Worm (Caenorhabditis elegans) whole organism, L1 larva: ENCODE data around the gene ecps-2.

Experiments
- C04F5.9 ChIP-seq: sonication (generic microtip); optimal IDR thresholded peaks from 2 replicates; lab custom pipeline; 2016; ENCODE audit warnings: missing genetic modification characterization, missing compliant biosample characterization
- C34B4.2 ChIP-seq: sonication (generic microtip); optimal IDR thresholded peaks from 2 replicates; lab custom pipeline; 2017; ENCODE audit warnings: mild to moderate bottlenecking, missing genetic modification characterization, missing compliant biosample characterization
- Y116A8C.19 ChIP-seq: sonication (generic microtip); optimal IDR thresholded peaks from 2 replicates; lab custom pipeline; 2016; ENCODE audit warnings: missing compliant biosample characterization, missing genetic modification characterization, borderline replicate concordance
- aha-1 ChIP-seq: fragments of 150-350 bp; optimal IDR thresholded peaks from 2 replicates; lab custom pipeline; 2014; ENCODE audit warnings: missing biosample characterization, missing genetic modification characterization
- aly-2 ChIP-seq: fragments of 150-350 bp; optimal IDR thresholded peaks from 2 replicates; lab custom pipeline; 2014; ENCODE audit warnings: missing biosample characterization, missing genetic modification characterization
- ama-1 ChIP-seq: fragments of 150-350 bp; optimal IDR thresholded peaks from 2 replicates; lab custom pipeline; 2014
- blmp-1 ChIP-seq: fragments of 150-350 bp; optimal IDR thresholded peaks from 2 replicates; lab custom pipeline; 2014; ENCODE audit warnings: missing biosample characterization, missing genetic modification characterization
- ceh-82 ChIP-seq, 3 experiments: fragments of 150-350 bp in 1 of 3; sonication (generic microtip) in 2 of 3; optimal IDR thresholded peaks; 2 replicates each; lab custom pipeline; 2014 to 2017; ENCODE audit warnings: missing biosample characterization in 3 of 3, missing genetic modification characterization in 3 of 3
- ceh-88 ChIP-seq: fragments of 200-800 bp; sonication (Bioruptor generic); IDR thresholded peaks from 2 replicates; pipeline ENCODE4 v1.3.6; 2022; ENCODE audit warnings: missing genetic modification characterization, missing compliant biosample characterization
- ces-1 ChIP-seq: fragments of 150-350 bp; optimal IDR thresholded peaks from 2 replicates; lab custom pipeline; 2014; ENCODE audit warnings: missing biosample characterization, missing genetic modification reagents, missing genetic modification characterization
- efl-1 ChIP-seq, 4 experiments: fragments of 150-350 bp; optimal IDR thresholded peaks in 3 of 4; peaks in 1 of 4; 1 replicate in 1 of 4; 2 replicates in 3 of 4; lab custom pipeline; 2014; ENCODE audit warnings: missing biosample characterization in 2 of 4, missing genetic modification characterization in 2 of 4, missing genetic modification reagents in 2 of 4
- efl-3 ChIP-seq: fragments of 200-800 bp; sonication (Bioruptor generic); optimal IDR thresholded peaks from 2 replicates; lab custom pipeline; 2018; ENCODE audit warnings: mild to moderate bottlenecking, missing genetic modification characterization, missing compliant biosample characterization
- elt-2 ChIP-seq: sonication (generic microtip); optimal IDR thresholded peaks from 2 replicates; lab custom pipeline; 2016; ENCODE audit warnings: missing genetic modification characterization, mild to moderate bottlenecking, inconsistent platforms, missing compliant biosample characterization, missing genetic modification reagents
- elt-3 ChIP-seq, 6 experiments: fragments of 150-350 bp in 1 of 6; sonication (generic microtip); optimal IDR thresholded peaks; 2 replicates each; lab custom pipeline; 2017 to 2018; ENCODE audit warnings: missing biosample characterization in 6 of 6, missing genetic modification characterization in 6 of 6, inconsistent platforms in 1 of 6
- fkh-10 ChIP-seq: sonication (generic microtip); optimal IDR thresholded peaks from 2 replicates; lab custom pipeline; 2017; ENCODE audit warnings: missing biosample characterization, missing genetic modification reagents, missing genetic modification characterization
- fkh-4 ChIP-seq: sonication (generic microtip); optimal IDR thresholded peaks from 2 replicates; lab custom pipeline; 2016; ENCODE audit warnings: missing compliant biosample characterization, missing genetic modification characterization, borderline replicate concordance
- fkh-8 ChIP-seq: sonication (generic microtip); optimal IDR thresholded peaks from 2 replicates; lab custom pipeline; 2016; ENCODE audit warnings: mild to moderate bottlenecking, missing genetic modification characterization, missing compliant biosample characterization
- grh-1 ChIP-seq: fragments of 200-800 bp; sonication (Bioruptor generic); IDR thresholded peaks from 2 replicates; pipeline ENCODE4 v1.3.6; 2022; ENCODE audit warnings: missing genetic modification reagents, missing genetic modification characterization, missing compliant biosample characterization
- hlh-17 ChIP-seq: fragments of 200-800 bp; sonication (Bioruptor generic); optimal IDR thresholded peaks from 2 replicates; lab custom pipeline; 2018; ENCODE audit warnings: missing genetic modification characterization, mild to moderate bottlenecking, missing compliant biosample characterization, moderate library complexity, borderline replicate concordance
- hlh-4 ChIP-seq: sonication (generic microtip); optimal IDR thresholded peaks from 2 replicates; lab custom pipeline; 2016; ENCODE audit warnings: mild to moderate bottlenecking, missing genetic modification characterization, missing compliant biosample characterization
- hpl-2 ChIP-seq: fragments of 150-350 bp; optimal IDR thresholded peaks from 2 replicates; lab custom pipeline; 2014; ENCODE audit warnings: missing biosample characterization, missing genetic modification reagents, missing genetic modification characterization
- irx-1 ChIP-seq: sonication (generic microtip); optimal IDR thresholded peaks from 2 replicates; lab custom pipeline; 2016; ENCODE audit warnings: missing genetic modification characterization, missing compliant biosample characterization
- isw-1 ChIP-seq: fragments of 200-800 bp; sonication (Bioruptor generic); IDR thresholded peaks from 2 replicates; pipeline ENCODE4 v1.3.6; 2022; ENCODE audit warnings: missing genetic modification characterization, missing compliant biosample characterization
- jun-1 ChIP-seq: fragments of 150-350 bp; optimal IDR thresholded peaks from 2 replicates; lab custom pipeline; 2014; ENCODE audit warnings: missing biosample characterization, missing genetic modification reagents, missing genetic modification characterization
- lin-13 ChIP-seq: fragments of 150-350 bp; optimal IDR thresholded peaks from 2 replicates; lab custom pipeline; 2014; ENCODE audit warnings: missing biosample characterization, missing genetic modification reagents, missing genetic modification characterization
- lin-14 ChIP-seq: fragments of 200-800 bp; sonication (Bioruptor generic); optimal IDR thresholded peaks from 2 replicates; lab custom pipeline; 2018; ENCODE audit warnings: mild to moderate bottlenecking, missing genetic modification characterization, moderate library complexity, missing compliant biosample characterization
- lin-39 ChIP-seq: fragments of 150-350 bp; optimal IDR thresholded peaks from 2 replicates; lab custom pipeline; 2014; ENCODE audit warnings: missing biosample characterization, missing genetic modification reagents, missing genetic modification characterization
- lir-3 ChIP-seq: sonication (generic microtip); optimal IDR thresholded peaks from 2 replicates; lab custom pipeline; 2016; ENCODE audit warnings: mild to moderate bottlenecking, missing genetic modification characterization, moderate library complexity, missing compliant biosample characterization; ENCODE audit not compliant: poor library complexity
- lsy-2 ChIP-seq, 2 experiments: fragments of 150-350 bp; optimal IDR thresholded peaks; 2 replicates each; lab custom pipeline; 2014; ENCODE audit warnings: missing biosample characterization in 2 of 2, missing genetic modification characterization in 2 of 2
- mef-2 ChIP-seq: fragments of 150-350 bp; optimal IDR thresholded peaks from 2 replicates; lab custom pipeline; 2014; ENCODE audit warnings: missing biosample characterization, missing genetic modification characterization
- mep-1 ChIP-seq: fragments of 150-350 bp; optimal IDR thresholded peaks from 2 replicates; lab custom pipeline; 2014; ENCODE audit warnings: missing biosample characterization, missing genetic modification characterization
- nhr-11 ChIP-seq: fragments of 150-350 bp; optimal IDR thresholded peaks from 2 replicates; lab custom pipeline; 2014; ENCODE audit warnings: missing biosample characterization, missing genetic modification characterization
- nhr-12 ChIP-seq: sonication (generic microtip); optimal IDR thresholded peaks from 2 replicates; lab custom pipeline; 2017; ENCODE audit warnings: missing biosample characterization, missing genetic modification characterization
- nhr-19 ChIP-seq: fragments of 200-800 bp; sonication (Bioruptor generic); conservative IDR thresholded peaks from 2 replicates; pipeline ENCODE4 v1.3.6; 2022; ENCODE audit warnings: missing genetic modification characterization, missing compliant biosample characterization
- nhr-20 ChIP-seq: sonication (generic microtip); optimal IDR thresholded peaks from 2 replicates; lab custom pipeline; 2016; ENCODE audit warnings: mild to moderate bottlenecking, missing genetic modification characterization, missing compliant biosample characterization
- nhr-237 ChIP-seq: fragments of 150-350 bp; optimal IDR thresholded peaks from 2 replicates; lab custom pipeline; 2014; ENCODE audit warnings: missing biosample characterization, missing genetic modification characterization
- nhr-28 ChIP-seq: fragments of 150-350 bp; optimal IDR thresholded peaks from 2 replicates; lab custom pipeline; 2014; ENCODE audit warnings: missing biosample characterization, missing genetic modification characterization
- nhr-84 ChIP-seq: sonication (generic microtip); optimal IDR thresholded peaks from 2 replicates; lab custom pipeline; 2017; ENCODE audit warnings: missing biosample characterization, missing genetic modification characterization
- nhr-90 ChIP-seq: sonication (generic microtip); optimal IDR thresholded peaks from 2 replicates; lab custom pipeline; 2016; ENCODE audit warnings: mild to moderate bottlenecking, missing genetic modification characterization, missing compliant biosample characterization; ENCODE audit not compliant: poor library complexity
- pag-3 ChIP-seq: sonication (generic microtip); optimal IDR thresholded peaks from 2 replicates; lab custom pipeline; 2017; ENCODE audit warnings: missing genetic modification characterization, mild to moderate bottlenecking, missing compliant biosample characterization, antibody characterized with exemption, borderline replicate concordance; ENCODE audit not compliant: insufficient read depth
- rnt-1 ChIP-seq: sonication (generic microtip); optimal IDR thresholded peaks from 2 replicates; lab custom pipeline; 2016; ENCODE audit warnings: mild to moderate bottlenecking, missing genetic modification characterization, moderate library complexity, missing compliant biosample characterization
- skn-1 ChIP-seq: fragments of 150-350 bp; optimal IDR thresholded peaks from 2 replicates; lab custom pipeline; 2014; ENCODE audit warnings: missing biosample characterization, missing genetic modification characterization
- snu-23 ChIP-seq: sonication (generic microtip); optimal IDR thresholded peaks from 2 replicates; lab custom pipeline; 2016; ENCODE audit warnings: missing genetic modification characterization, missing compliant biosample characterization
- sox-4 ChIP-seq: sonication (generic microtip); optimal IDR thresholded peaks from 2 replicates; lab custom pipeline; 2016; ENCODE audit warnings: missing genetic modification characterization, missing compliant biosample characterization
- sup-37 ChIP-seq: fragments of 200-800 bp; sonication (Bioruptor generic); optimal IDR thresholded peaks from 2 replicates; lab custom pipeline; 2018; ENCODE audit warnings: mild to moderate bottlenecking, missing genetic modification characterization, missing compliant biosample characterization
- tlp-1 ChIP-seq: fragments of 150-350 bp; optimal IDR thresholded peaks from 2 replicates; lab custom pipeline; 2014; ENCODE audit warnings: missing biosample characterization, missing genetic modification characterization
- unc-130 ChIP-seq: fragments of 150-350 bp; optimal IDR thresholded peaks from 2 replicates; lab custom pipeline; 2017; ENCODE audit warnings: missing biosample characterization, missing genetic modification characterization, inconsistent platforms
- unc-30 ChIP-seq: sonication (generic microtip); optimal IDR thresholded peaks from 2 replicates; lab custom pipeline; 2017; ENCODE audit warnings: missing biosample characterization, missing genetic modification characterization
- unc-86 ChIP-seq: sonication (generic microtip); optimal IDR thresholded peaks from 2 replicates; lab custom pipeline; 2016; ENCODE audit warnings: missing genetic modification characterization, missing compliant biosample characterization
- unc-98 ChIP-seq: fragments of 200-800 bp; sonication (Bioruptor generic); IDR thresholded peaks from 2 replicates; pipeline ENCODE4 v1.3.6; 2022; ENCODE audit warnings: missing genetic modification characterization, missing compliant biosample characterization
- xbp-1 ChIP-seq: sonication (generic microtip); optimal IDR thresholded peaks from 2 replicates; lab custom pipeline; 2016; ENCODE audit warnings: missing genetic modification characterization, missing compliant biosample characterization
- zag-1 ChIP-seq: fragments of 150-350 bp; optimal IDR thresholded peaks from 2 replicates; lab custom pipeline; 2014; ENCODE audit warnings: missing biosample characterization, missing genetic modification characterization
- zip-4 ChIP-seq: fragments of 200-800 bp; sonication (Bioruptor generic); optimal IDR thresholded peaks from 2 replicates; lab custom pipeline; 2018; ENCODE audit warnings: mild to moderate bottlenecking, missing genetic modification characterization, moderate library complexity, missing compliant biosample characterization

Gene ecps-2

ce11 chrIII:10432104-10432503 lies 10.8 kb upstream of the ecps-2 start:
- no peak for TF ChIP-seq skn-1
- no peak for TF ChIP-seq C34B4.2 (tag; lab: Kevin White, UChicago)
- peak; percentile 15 for TF ChIP-seq irx-1 (tag; lab: Kevin White, UChicago)
- TF ChIP-seq nhr-237 (tag; lab: Kevin White, UChicago): no peak
- no peak for TF ChIP-seq nhr-11 (tag; lab: Kevin White, UChicago)
- TF ChIP-seq ama-1: no peak
- TF ChIP-seq sox-4: peak; percentile 11
- TF ChIP-seq fkh-10 (GFP tag; lab: Kevin White, UChicago): no peak
- TF ChIP-seq pag-3 (tag; lab: Kevin White, UChicago): no peak
- no peak for TF ChIP-seq aha-1
- no peak for TF ChIP-seq zip-4 (GFP tag; lab: Kevin White, UChicago)
- peak in 2 of 3 experiments; percentile 13 to 22 for TF ChIP-seq ceh-82 (tag; optimal IDR thresholded peaks at IDR 0.05; lab: Kevin White, UChicago)
- no peak for TF ChIP-seq C04F5.9
- TF ChIP-seq jun-1 (tag; lab: Kevin White, UChicago): no peak
- TF ChIP-seq unc-86: no peak
- TF ChIP-seq nhr-28: no peak
- peak; percentile 34 for TF ChIP-seq snu-23 (GFP tag; lab: Kevin White, UChicago)
- no peak for TF ChIP-seq unc-30 (tag; lab: Kevin White, UChicago)
- TF ChIP-seq mef-2 (tag; lab: Kevin White, UChicago): no peak
- no peak for TF ChIP-seq aly-2
- no peak for TF ChIP-seq elt-3 (tag; optimal IDR thresholded peaks at IDR 0.05; lab: Kevin White, UChicago)
- no peak for TF ChIP-seq nhr-90
- TF ChIP-seq rnt-1 (tag; lab: Kevin White, UChicago): peak; percentile 78
- no peak for TF ChIP-seq blmp-1 (tag; lab: Kevin White, UChicago)
- no peak for TF ChIP-seq mep-1
- no peak for TF ChIP-seq hlh-17
- no peak for TF ChIP-seq nhr-84
- no peak for TF ChIP-seq grh-1 (GFP tag; lab: Robert Waterston, UW)
- TF ChIP-seq nhr-12: no peak
- no peak for TF ChIP-seq ces-1 (GFP tag; lab: Kevin White, UChicago)
- no peak for TF ChIP-seq lir-3
- TF ChIP-seq elt-2: no peak
- TF ChIP-seq unc-130 (tag; lab: Kevin White, UChicago): no peak
- TF ChIP-seq lin-13: peak; percentile 2
- no peak for TF ChIP-seq fkh-4
- TF ChIP-seq fkh-8: peak; percentile 83
- no peak for TF ChIP-seq xbp-1 (tag; lab: Kevin White, UChicago)
- no peak; the same call in 1 of the 2 replicates for TF ChIP-seq unc-98 (GFP tag; lab: Robert Waterston, UW)
- no peak for TF ChIP-seq efl-3 (GFP tag; lab: Kevin White, UChicago)
- peak; percentile 44 for TF ChIP-seq nhr-19 (GFP tag; lab: Robert Waterston, UW)
- no peak for TF ChIP-seq tlp-1 (tag; lab: Kevin White, UChicago)
- TF ChIP-seq efl-1 (optimal IDR thresholded peaks at IDR 0.05; lab: Kevin White, UChicago): peak; percentile 6 to 36
- peak; percentile 26 to 93 for TF ChIP-seq efl-1 (GFP tag; optimal IDR thresholded peaks at IDR 0.05 in 1 of 2; lab: Kevin White, UChicago)
- TF ChIP-seq lsy-2 (tag; optimal IDR thresholded peaks at IDR 0.05; lab: Kevin White, UChicago): peak; percentile 7 to 55
- no peak for TF ChIP-seq hpl-2
- TF ChIP-seq lin-14 (GFP tag; lab: Kevin White, UChicago): no peak
- TF ChIP-seq sup-37 (GFP tag; lab: Kevin White, UChicago): no peak
- no peak for TF ChIP-seq hlh-4 (tag; lab: Kevin White, UChicago)
- no peak for TF ChIP-seq ceh-88
- TF ChIP-seq Y116A8C.19 (tag; lab: Kevin White, UChicago): no peak
- peak; percentile 22 for TF ChIP-seq nhr-20 (tag; lab: Kevin White, UChicago)
- TF ChIP-seq isw-1: peak; percentile 8; the same call in 1 of the 2 replicates
- no peak for TF ChIP-seq zag-1 (tag; lab: Kevin White, UChicago)
- TF ChIP-seq lin-39 (tag; lab: Kevin White, UChicago): no peak
